Worm (Caenorhabditis elegans) whole organism, midembryonic: ENCODE measurements around the gene wdr-48.

Experiments
- T22C8.4 ChIP-seq: fragments of 200-800 bp; sonication (Bioruptor generic); IDR thresholded peaks from 2 replicates; pipeline ENCODE4 v1.3.6; 2022; ENCODE audit warnings: missing genetic modification characterization, missing compliant biosample characterization
- cog-1 ChIP-seq: sonication (generic microtip); optimal IDR thresholded peaks from 2 replicates; lab custom pipeline; 2016; ENCODE audit warnings: missing genetic modification characterization, missing compliant biosample characterization
- flt-1 ChIP-seq: fragments of 200-800 bp; sonication (Bioruptor generic); IDR thresholded peaks from 2 replicates; pipeline ENCODE4 v1.3.6; 2022; ENCODE audit warnings: missing genetic modification characterization, missing compliant biosample characterization
- klf-2 ChIP-seq: fragments of 200-800 bp; sonication (Bioruptor generic); conservative IDR thresholded peaks from 2 replicates; pipeline ENCODE4 v1.3.6; 2022; ENCODE audit warnings: missing genetic modification reagents, missing genetic modification characterization, missing compliant biosample characterization
- med-1 ChIP-seq: sonication (generic microtip); optimal IDR thresholded peaks from 2 replicates; lab custom pipeline; 2017; ENCODE audit warnings: missing genetic modification characterization, mild to moderate bottlenecking, missing compliant biosample characterization, antibody characterized with exemption, missing genetic modification reagents; ENCODE audit not compliant: insufficient read depth
- ref-1 ChIP-seq: fragments of 200-800 bp; sonication (Bioruptor generic); conservative IDR thresholded peaks from 2 replicates; pipeline ENCODE4 v1.3.6; 2022; ENCODE audit warnings: missing genetic modification reagents, missing genetic modification characterization, missing compliant biosample characterization
- tab-1 ChIP-seq: fragments of 200-800 bp; sonication (Bioruptor generic); IDR thresholded peaks from 2 replicates; pipeline ENCODE4 v1.3.6; 2022; ENCODE audit warnings: missing genetic modification characterization, missing compliant biosample characterization
- ztf-23 ChIP-seq: fragments of 200-800 bp; sonication (Bioruptor generic); IDR thresholded peaks from 2 replicates; pipeline ENCODE4 v1.3.6; 2022; ENCODE audit warnings: missing genetic modification reagents, missing genetic modification characterization, missing compliant biosample characterization
- ztf-29 ChIP-seq: fragments of 200-800 bp; sonication (Bioruptor generic); IDR thresholded peaks from 2 replicates; pipeline ENCODE4 v1.3.6; 2022; ENCODE audit warnings: missing genetic modification reagents, missing genetic modification characterization, missing compliant biosample characterization

Gene wdr-48

ce11 chrIII:4560393-4560890, 18.2 kb upstream of the wdr-48 start:
- TF ChIP-seq T22C8.4 (GFP tag; lab: Robert Waterston, UW) (no peak), ztf-29 (no peak), flt-1 (GFP tag; lab: Robert Waterston, UW) (no peak), tab-1 (GFP tag; lab: Robert Waterston, UW) (no peak), cog-1 (tag; lab: Kevin White, UChicago) (peak; percentile 16)

ce11 chrIII:4561286-4561685, 17.4 kb upstream of the wdr-48 start:
- TF ChIP-seq ztf-23 (no peak), tab-1 (GFP tag; lab: Robert Waterston, UW) (no peak), klf-2 (GFP tag; lab: Robert Waterston, UW) (no peak), cog-1 (tag; lab: Kevin White, UChicago) (no peak)

- TF ChIP-seq ztf-23 (no peak), tab-1 (GFP tag; lab: Robert Waterston, UW) (no peak), ztf-29 (no peak), ref-1 (GFP tag; lab: Robert Waterston, UW) (no peak), flt-1 (GFP tag; lab: Robert Waterston, UW) (no peak), med-1 (GFP tag; lab: Kevin White, UChicago) (no peak), klf-2 (GFP tag; lab: Robert Waterston, UW) (no peak)
Observed at ce11 chrIII:4562070-4562788, 16.4 kb upstream of the wdr-48 start, which contains the start of gene pan-1. pan-1 (plus strand) TSS chrIII:4562738.

- TF ChIP-seq ztf-23: no peak
- TF ChIP-seq cog-1 (tag; lab: Kevin White, UChicago): no peak
- no peak for TF ChIP-seq klf-2 (GFP tag; lab: Robert Waterston, UW)
- TF ChIP-seq ztf-29: no peak
- no peak for TF ChIP-seq T22C8.4 (GFP tag; lab: Robert Waterston, UW)
- TF ChIP-seq flt-1 (GFP tag; lab: Robert Waterston, UW): no peak
- TF ChIP-seq med-1 (GFP tag; lab: Kevin White, UChicago): no peak
- TF ChIP-seq ref-1 (GFP tag; lab: Robert Waterston, UW): no peak
- TF ChIP-seq tab-1 (GFP tag; lab: Robert Waterston, UW): no peak
Observed at ce11 chrIII:4568030-4568429, 10.6 kb upstream of the wdr-48 start, which contains the start of gene mlcd-1. mlcd-1 (minus strand) TSS chrIII:4568130.

- peak; percentile 98 for TF ChIP-seq flt-1 (GFP tag; lab: Robert Waterston, UW)
- TF ChIP-seq med-1 (GFP tag; lab: Kevin White, UChicago): peak; percentile 100
- peak; percentile 89 for TF ChIP-seq cog-1 (tag; lab: Kevin White, UChicago)
- TF ChIP-seq tab-1 (GFP tag; lab: Robert Waterston, UW): peak; percentile 99
- peak; percentile 96 for TF ChIP-seq ztf-29
- peak; percentile 98 for TF ChIP-seq ztf-23
- peak; percentile 92 for TF ChIP-seq T22C8.4 (GFP tag; lab: Robert Waterston, UW)
- peak; percentile 97 for TF ChIP-seq ref-1 (GFP tag; lab: Robert Waterston, UW)
- TF ChIP-seq klf-2 (GFP tag; lab: Robert Waterston, UW): peak; percentile 97
Observed at ce11 chrIII:4568455-4568854, 10.2 kb upstream of the wdr-48 start, which contains the start of gene idhg-1. idhg-1 (plus strand) TSS chrIII:4568797.

DNA sequence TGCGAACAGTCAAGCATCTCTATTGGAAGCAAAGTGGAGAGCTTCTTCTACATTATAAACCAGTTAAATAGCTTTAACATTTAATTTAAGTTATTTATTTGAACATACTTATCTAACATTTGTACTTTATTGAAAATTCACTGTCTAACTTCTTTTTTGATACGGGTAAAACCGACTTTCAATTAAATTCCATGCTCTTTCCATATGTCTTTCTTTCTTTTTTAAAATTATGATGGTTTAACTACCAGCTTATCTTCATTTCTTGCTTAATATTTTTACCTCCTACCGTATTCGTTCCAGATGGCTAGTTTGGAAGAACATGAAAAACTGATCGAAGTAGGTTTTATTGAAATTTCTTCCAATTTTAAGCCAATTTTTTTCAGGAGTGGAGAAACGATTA, 2.8 kb downstream of the wdr-48 start, which contains the start of gene F35G12.12:
F35G12.12 (plus strand) TSS at position 301 of the 400 bp plus-strand sequence.
- TF ChIP-seq ztf-23: no peak
- no peak for TF ChIP-seq flt-1 (GFP tag; lab: Robert Waterston, UW)
- no peak for TF ChIP-seq klf-2 (GFP tag; lab: Robert Waterston, UW)
- no peak for TF ChIP-seq cog-1 (tag; lab: Kevin White, UChicago)

DNA sequence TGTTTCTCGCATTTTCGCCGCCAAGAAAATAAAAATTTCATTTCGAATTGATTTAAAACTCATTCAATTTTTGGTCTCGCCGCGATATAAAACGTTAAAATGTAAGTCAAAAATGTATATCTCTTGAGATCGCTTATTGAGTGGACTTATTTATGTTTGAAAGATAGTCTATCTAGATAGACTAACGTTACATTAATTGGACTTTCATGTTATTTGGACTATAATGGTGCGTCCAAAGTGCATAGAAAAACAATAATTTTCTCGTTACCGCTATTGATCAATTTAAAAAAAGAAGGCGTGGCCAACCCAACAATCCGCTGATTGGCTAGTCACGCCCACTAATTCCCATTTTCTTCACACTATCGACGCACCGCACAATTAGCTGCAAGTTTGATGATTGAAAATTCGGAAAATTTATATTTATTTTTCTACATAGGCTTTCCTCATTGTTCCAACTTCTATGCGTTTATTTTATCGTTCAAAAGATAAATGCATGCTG, 5.5 kb downstream of the wdr-48 start, which contains the start of gene F35G12.5:
F35G12.5 (plus strand) TSS at position 51 of the 499 bp plus-strand sequence.
- TF ChIP-seq klf-2 (GFP tag; lab: Robert Waterston, UW) (no peak), med-1 (GFP tag; lab: Kevin White, UChicago) (no peak), flt-1 (GFP tag; lab: Robert Waterston, UW) (no peak), T22C8.4 (GFP tag; lab: Robert Waterston, UW) (no peak), ztf-29 (no peak), ztf-23 (no peak), tab-1 (GFP tag; lab: Robert Waterston, UW) (no peak), ref-1 (GFP tag; lab: Robert Waterston, UW) (no peak), cog-1 (tag; lab: Kevin White, UChicago) (no peak)

DNA sequence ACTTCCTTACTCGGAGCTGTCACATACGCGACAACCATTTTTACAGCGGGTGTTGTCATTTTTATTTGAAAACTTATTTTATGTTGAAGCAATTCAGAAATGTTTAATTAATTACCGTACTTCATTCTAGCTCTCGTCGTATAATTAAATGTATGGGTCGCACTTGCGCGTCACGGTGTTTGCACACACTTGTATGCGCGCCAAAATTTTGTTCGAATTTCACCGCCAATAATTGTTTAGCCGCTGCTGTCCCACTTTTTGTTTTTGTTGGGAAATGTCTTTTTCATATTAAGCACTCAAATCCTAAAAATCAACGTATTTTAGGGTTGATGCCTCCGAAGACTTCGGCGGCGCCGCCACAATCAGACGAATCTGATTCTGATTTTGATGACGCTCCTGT, 8.5 kb downstream of the wdr-48 start, which contains the start of the genes F35G12.7 and smc-4:
F35G12.7 (minus strand) TSS at position 154 of the 400 bp plus-strand sequence.
smc-4 (plus strand) TSS at position 325 of the 400 bp plus-strand sequence.
- TF ChIP-seq flt-1 (GFP tag; lab: Robert Waterston, UW) (no peak; the same call in 1 of the 2 replicates), cog-1 (tag; lab: Kevin White, UChicago) (no peak), klf-2 (GFP tag; lab: Robert Waterston, UW) (no peak), med-1 (GFP tag; lab: Kevin White, UChicago) (no peak), ztf-29 (no peak), ztf-23 (peak; percentile 34; the same call in 1 of the 2 replicates), ref-1 (GFP tag; lab: Robert Waterston, UW) (no peak), T22C8.4 (GFP tag; lab: Robert Waterston, UW) (0 out of 2 replicates have a peak, but pooled peaks have one; percentile 20), tab-1 (GFP tag; lab: Robert Waterston, UW) (no peak)

DNA sequence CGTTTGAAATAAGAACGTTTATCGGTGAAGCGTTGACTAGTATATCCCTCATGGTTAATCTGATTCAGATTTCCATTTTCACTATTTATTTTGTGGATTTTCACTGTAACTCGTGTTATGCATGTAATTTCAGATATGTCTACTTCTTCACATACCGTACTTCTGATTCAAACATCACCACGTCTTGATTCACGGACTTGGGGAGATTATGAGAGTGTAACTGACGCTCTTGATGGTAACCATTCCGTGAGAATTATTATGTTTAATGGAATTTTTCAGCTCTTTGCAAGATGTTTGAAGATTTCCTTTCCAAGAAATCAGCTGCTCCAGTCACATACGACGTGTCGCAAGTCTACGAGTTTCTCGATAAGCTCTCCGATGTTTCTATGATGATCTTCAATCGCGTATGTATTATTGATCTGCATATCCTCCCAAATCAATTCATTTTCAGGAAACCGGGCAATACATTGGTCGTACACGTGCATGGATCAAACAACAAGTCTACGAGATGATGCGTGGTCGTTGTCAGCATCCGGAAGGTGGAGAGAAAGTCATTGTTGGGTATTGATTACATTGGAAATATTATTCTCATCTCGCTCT, 14.5 kb downstream of the wdr-48 start, which contains the start of gene erh-2:
erh-2 (plus strand) TSS at position 134 of the 600 bp plus-strand sequence.
- TF ChIP-seq klf-2 (GFP tag; lab: Robert Waterston, UW): no peak
- TF ChIP-seq tab-1 (GFP tag; lab: Robert Waterston, UW): no peak
- TF ChIP-seq med-1 (GFP tag; lab: Kevin White, UChicago): no peak
- no peak for TF ChIP-seq T22C8.4 (GFP tag; lab: Robert Waterston, UW)
- TF ChIP-seq flt-1 (GFP tag; lab: Robert Waterston, UW): no peak
- TF ChIP-seq ref-1 (GFP tag; lab: Robert Waterston, UW): no peak
- no peak for TF ChIP-seq cog-1 (tag; lab: Kevin White, UChicago)
- TF ChIP-seq ztf-29: no peak
- TF ChIP-seq ztf-23: no peak
